Worm (Caenorhabditis elegans) whole organism, L4/young adult: ENCODE results near the gene Y69A2AR.1.
"Not testable (repeated sequence)": the region's sequence is repeated elsewhere in the genome, so short reads cannot be mapped to it uniquely, and the experiment has no call there.

ENCODE experiments used
- W03F9.2 ChIP-seq: fragments of 150-350 bp; optimal IDR thresholded peaks from 2 replicates; lab custom pipeline; 2014; ENCODE audit warnings: missing biosample characterization, missing genetic modification characterization
- dao-5 ChIP-seq: sonication (generic microtip); optimal IDR thresholded peaks from 2 replicates; lab custom pipeline; 2016; ENCODE audit warnings: missing genotype, missing genetic modification characterization, moderate library complexity, missing compliant biosample characterization
- him-1 ChIP-seq: sonication (generic microtip); optimal IDR thresholded peaks from 2 replicates; lab custom pipeline; 2016; ENCODE audit warnings: missing genotype, missing genetic modification reagents, missing genetic modification characterization, missing compliant biosample characterization

Gene Y69A2AR.1

DNA sequence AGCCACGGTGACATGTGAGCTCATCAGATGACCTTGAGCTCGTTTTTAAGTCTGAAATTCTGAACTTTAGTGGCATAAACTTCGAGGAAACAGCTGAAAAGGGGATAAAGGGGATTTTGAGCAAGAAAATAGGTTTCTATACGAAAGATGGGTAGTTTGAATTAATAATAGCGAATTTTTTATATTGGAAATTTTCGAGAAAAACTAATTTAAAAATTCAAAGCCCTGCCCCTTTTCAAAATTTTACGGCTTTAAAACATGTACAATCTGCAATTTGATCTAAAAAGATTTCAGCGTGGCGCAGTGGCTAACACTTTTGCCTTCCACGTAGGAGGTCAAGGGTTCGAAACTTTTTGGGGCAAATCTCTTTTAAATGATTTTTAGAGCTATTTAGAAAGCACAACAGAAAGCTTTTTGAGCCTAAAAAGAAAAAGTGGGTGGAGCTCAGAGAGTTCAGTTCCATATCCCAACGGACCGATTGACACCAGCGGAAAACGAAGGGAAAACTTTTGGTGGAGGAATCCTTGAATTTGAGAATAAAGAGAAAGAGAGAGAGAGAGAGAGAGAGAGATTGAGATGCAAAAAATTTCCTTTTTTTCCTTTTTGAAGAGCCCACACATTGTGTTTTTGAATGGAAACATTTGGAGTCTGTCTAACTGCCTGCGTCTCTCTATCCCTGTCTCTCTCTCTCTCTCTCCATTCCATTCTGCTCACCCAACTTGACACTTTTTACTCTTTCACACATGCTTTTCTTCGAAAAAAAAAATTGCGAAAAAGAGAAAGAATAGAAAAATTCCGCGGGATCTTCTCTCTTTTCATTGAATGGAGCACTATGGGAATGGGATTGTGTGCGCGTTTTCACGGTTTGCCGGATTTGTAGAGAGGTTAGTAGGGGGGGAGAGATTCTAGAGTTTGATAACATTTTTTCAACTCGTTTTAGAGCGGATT is 2.6 kb upstream of the Y69A2AR.1 start, which contains the start of gene Y69A2AR.31:
TSS of gene Y69A2AR.31 (minus strand) at position 51 of the 948 bp plus-strand sequence.
- TF ChIP-seq W03F9.2 (tag; lab: Kevin White, UChicago) (no peak), him-1 (tag; lab: Kevin White, UChicago) (no peak), dao-5 (tag; lab: Kevin White, UChicago) (no peak)

DNA sequence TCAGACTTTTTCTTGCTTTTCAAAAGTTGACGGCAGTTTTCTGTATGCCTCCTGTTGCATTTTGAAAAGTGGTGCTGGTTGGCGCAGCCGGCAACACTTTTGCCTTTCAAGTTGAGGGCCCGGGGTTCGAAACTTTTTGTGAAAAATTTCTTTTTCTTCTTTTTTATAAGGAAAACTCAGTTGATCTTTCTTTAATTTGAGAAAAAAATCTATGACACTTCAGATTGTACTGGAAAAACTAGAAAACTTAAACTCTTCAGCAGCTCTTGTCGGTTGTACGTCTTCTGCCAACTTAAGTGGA is 2.0 kb upstream of the Y69A2AR.1 start:
- TF ChIP-seq W03F9.2 (tag; lab: Kevin White, UChicago) (no peak), dao-5 (tag; lab: Kevin White, UChicago) (peak; percentile 29), him-1 (tag; lab: Kevin White, UChicago) (no peak)

DNA sequence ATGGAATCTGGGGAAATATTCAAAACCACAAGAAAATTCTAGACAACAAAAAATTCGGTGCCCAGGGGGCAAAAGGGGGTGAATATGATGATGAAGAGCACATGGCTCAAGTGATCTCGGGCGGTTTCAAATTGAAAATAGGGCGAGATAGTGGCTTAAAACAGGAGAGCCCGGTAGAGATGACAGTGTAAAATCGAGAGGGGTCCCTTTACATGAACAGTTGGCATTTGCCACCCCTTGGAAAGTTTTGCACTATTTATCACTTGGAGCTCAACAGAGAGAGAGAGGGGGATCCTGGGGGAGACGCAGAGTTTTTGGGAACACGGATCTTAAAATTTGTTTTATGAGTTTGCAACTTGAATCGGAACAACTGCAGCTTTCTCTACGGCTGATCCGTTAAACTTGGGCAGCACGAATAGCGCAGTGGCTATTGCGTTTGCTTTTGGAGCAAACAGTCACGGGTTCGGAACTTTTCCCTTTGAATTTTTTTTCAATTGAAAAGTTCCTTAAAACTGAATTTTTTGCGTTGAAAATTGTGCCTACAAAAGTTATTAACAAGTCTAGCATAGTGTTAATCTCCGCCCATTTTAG is 1.4 kb upstream of the Y69A2AR.1 start:
- TF ChIP-seq W03F9.2 (tag; lab: Kevin White, UChicago) (no peak), him-1 (tag; lab: Kevin White, UChicago) (no peak), dao-5 (tag; lab: Kevin White, UChicago) (no peak)

DNA sequence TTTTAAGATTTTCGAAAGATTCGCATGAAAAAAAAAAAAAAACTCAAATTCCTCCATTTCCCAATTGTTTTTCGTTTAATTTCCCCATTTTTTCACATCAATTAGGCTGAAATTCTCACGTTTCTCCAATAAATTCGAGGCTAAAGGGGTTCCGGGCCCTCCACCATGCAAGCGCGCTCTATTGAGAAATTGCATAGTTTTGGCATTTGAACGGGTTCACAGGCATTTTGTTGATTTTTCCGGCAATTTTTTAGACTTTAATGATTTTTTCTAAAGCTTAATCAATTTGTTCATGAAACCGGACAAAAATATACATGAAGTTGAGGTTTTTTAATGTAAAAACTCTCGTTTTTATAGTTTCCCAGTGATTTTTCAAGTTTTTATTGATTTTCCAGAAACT is 723 bp upstream of the Y69A2AR.1 start:
- TF ChIP-seq him-1 (tag; lab: Kevin White, UChicago) (no peak), dao-5 (tag; lab: Kevin White, UChicago) (no peak), W03F9.2 (tag; lab: Kevin White, UChicago) (no peak)

DNA sequence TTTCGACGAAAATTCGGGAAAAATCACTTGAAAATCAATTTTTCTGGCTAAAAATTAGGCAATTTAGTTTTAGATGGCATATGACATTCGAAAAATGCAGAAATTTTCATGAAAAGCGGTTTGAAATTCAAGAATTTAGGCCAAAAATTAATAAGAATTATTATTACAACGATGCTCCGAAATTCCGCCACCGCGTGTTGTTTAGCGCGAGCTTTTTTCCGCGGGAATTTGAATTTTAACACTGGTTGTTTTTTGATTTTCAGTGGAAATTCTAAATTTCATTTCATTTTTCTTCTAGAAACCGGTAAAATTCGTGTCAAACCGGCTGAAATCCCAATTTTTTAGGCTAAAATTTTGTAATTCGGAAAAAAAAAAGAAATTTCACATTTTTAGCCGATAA is 3.8 kb downstream of the Y69A2AR.1 start:
- TF ChIP-seq him-1 (tag; lab: Kevin White, UChicago) (no peak), W03F9.2 (tag; lab: Kevin White, UChicago) (no peak), dao-5 (tag; lab: Kevin White, UChicago) (no peak)

DNA sequence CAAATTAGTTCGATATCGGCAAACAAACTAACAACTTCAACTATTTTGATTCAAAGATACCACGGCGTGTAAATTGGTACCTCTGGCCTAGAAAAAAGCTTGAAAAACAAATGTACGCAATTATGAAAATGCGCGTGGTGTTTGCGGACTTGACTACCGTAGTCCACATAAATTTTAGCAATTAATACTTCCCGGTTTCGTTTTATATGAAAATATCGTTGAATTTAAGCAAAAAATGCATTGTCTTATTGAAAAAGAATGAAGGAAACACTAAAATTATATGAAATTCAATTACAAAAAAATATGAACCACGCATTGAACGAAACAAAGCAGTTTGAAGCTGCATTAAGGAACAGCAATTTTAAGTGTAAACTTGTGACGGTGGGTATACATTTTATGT is 8.1 kb downstream of the Y69A2AR.1 start, which contains the start of gene gpx-4:
TSS of gene gpx-4 (minus strand) at position 101 of the 400 bp plus-strand sequence.
- TF ChIP-seq him-1, dao-5, W03F9.2 (tag; lab: Kevin White, UChicago): not testable (repeated sequence)

DNA sequence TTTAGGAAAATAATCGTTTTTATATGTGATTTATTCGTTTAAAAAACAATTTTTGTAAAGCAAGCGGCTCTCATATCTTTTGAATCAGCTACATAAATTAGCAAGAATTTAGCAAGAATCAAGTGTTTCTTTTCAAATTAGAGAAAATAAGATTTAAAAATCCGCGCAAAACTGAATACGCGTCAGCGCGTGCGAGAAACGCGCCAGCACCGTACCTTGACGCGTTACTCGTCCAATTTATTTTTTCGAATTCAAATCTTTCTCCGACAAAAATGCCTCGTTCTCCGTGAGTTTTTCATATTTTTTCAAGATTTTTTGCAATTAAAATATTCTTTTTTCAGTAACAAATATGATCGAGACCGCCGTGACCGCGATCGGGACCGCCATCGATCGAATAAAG is 9.4 kb downstream of the Y69A2AR.1 start, which contains the start of gene Y94H6A.3:
TSS of gene Y94H6A.3 (plus strand) at position 232 of the 400 bp plus-strand sequence.
- TF ChIP-seq W03F9.2 (tag; lab: Kevin White, UChicago): peak; percentile 75
- no peak for TF ChIP-seq dao-5 (tag; lab: Kevin White, UChicago)

DNA sequence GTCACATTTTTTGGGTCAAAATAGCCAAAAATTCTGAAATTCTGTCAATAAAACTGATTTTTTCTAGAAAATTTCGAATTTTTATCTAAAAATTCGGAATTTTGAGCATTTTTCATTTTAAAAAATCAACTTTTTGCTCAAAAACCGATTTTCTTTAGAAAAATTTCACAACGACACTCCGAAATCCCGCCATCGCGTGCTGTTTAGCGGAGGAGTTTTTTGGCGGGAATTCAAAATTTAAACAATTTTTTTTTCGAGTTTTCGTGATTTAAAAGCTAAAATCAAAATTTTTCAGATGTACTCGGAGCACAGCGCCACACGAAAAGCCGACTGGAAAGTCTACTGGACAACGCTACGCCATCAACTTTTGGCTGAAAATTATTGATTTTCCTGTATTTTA is 10.8 kb downstream of the Y69A2AR.1 start:
- TF ChIP-seq dao-5 (tag; lab: Kevin White, UChicago) (no peak), him-1 (tag; lab: Kevin White, UChicago) (no peak), W03F9.2 (tag; lab: Kevin White, UChicago) (no peak)

DNA sequence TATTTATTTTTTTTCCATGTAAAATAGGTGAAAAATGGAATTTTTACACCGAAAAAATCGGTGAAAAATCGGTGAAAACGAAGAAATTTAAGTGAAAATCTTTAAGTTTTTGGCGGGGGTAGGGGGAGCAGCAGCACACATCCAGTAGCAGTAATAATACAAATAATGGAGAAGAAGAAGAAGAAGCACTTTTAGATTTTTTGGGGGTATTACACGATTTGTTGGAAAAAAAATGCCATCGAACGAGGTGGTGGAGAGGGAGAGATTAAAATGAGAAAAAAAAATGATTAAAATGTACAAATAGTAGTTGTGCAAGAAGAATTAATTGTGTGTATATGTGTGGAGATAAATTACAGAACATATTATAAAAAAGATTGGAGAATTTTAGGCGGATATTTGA is 11.3 kb downstream of the Y69A2AR.1 start:
- TF ChIP-seq W03F9.2 (tag; lab: Kevin White, UChicago) (no peak), dao-5 (tag; lab: Kevin White, UChicago) (no peak), him-1 (tag; lab: Kevin White, UChicago) (no peak)

DNA sequence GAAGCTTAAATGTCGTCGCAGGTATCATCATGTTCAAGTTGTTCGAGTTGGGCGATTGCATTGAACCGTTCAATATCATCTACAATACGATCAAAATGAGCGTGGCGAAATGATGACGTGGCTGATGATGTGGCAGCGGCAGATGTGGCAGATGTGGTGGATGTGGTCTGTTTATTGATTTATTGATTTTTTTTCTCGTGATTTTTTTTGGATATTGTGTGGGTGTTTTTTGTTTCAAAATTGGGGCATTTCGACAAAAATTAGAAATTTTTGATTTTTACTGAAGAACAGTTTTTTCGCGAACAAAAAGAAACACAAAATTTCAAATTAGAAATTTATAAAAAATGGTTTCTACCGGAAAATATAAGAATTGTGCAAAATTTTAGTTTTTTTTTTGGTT is 13.4 kb downstream of the Y69A2AR.1 start:
- no peak for TF ChIP-seq him-1 (tag; lab: Kevin White, UChicago)
- no peak for TF ChIP-seq dao-5 (tag; lab: Kevin White, UChicago)
- TF ChIP-seq W03F9.2 (tag; lab: Kevin White, UChicago): no peak

DNA sequence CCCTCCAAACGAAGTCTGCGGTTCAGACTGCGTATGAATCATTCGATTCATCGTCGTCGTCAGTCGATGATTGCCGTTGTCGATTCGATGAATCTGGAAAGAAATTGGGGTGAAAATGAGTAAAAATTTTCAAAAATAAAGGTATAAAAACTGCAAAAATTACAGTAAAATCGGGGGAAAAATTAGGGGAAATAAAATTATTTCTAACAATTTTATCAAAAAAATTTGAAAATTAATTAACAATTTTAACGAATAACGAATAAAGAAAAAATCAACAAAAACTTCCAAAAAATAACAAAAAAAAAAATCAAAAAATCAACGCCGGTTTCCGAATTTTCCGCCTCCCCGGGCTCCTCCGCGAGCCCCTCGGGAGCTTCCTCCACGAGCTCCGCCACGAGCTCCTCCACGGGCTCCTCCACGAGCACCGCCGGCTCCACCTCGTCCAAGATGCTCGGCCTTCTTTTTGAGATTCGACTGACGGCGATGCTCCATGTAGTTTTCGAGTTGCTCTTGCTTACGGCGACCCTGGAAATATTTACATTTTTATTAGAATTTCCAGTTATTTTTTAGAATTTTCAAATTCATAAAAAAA is 22.0 kb downstream of the Y69A2AR.1 start, which contains the start of gene egrh-3:
TSS of gene egrh-3 (minus strand) at position 51 of the 592 bp plus-strand sequence.
- TF ChIP-seq him-1 (tag; lab: Kevin White, UChicago): no peak
- TF ChIP-seq W03F9.2 (tag; lab: Kevin White, UChicago): no peak
- no peak for TF ChIP-seq dao-5 (tag; lab: Kevin White, UChicago)

DNA sequence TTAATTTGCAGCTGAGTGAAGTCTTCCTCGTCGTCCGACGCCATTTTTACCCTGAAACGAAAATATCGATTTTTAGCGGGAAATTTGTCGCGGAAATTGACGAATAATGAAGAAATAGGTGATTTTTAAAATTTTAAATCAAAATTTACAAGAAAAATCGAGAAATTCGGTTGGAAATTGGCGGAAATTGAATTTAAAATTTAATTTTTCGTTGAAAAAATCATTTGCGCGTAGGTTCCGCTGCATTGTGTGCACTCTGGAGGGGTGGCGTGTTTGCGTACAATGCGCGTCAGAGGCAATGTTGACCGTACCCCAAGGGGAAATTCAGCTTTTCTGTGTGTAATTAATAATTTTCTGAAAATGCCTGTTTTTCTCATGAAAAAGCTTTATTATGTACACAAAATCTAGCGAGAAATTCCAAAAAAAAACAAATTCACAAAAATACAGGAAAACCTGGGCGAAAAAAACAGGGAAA is 37.1 kb downstream of the Y69A2AR.1 start, which contains the start of gene Y94H6A.5:
TSS of gene Y94H6A.5 (minus strand) at position 51 of the 475 bp plus-strand sequence.
- TF ChIP-seq W03F9.2 (tag; lab: Kevin White, UChicago) (peak; percentile 20), dao-5 (tag; lab: Kevin White, UChicago) (no peak), him-1 (tag; lab: Kevin White, UChicago) (peak; percentile 63)

DNA sequence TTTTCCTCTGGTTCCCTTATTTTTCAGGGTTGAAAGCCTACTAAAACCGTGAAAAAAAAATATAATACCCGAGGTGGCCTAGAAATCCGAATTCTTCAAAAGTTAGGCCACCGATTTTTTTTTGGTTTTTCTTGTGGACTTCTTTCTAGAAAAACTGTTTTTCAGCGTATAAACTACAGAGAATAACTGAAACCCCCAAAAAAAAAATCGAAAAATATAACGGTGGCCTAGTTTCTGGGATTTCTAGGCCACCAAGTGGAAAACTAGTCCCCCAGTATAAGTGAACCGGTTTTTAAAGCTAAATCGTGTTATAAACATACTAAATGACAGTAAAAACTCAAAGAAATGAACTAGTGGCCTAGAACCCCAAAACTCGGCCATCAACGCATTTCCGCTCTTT is 38.8 kb downstream of the Y69A2AR.1 start:
- TF ChIP-seq dao-5 (tag; lab: Kevin White, UChicago) (no peak), him-1 (tag; lab: Kevin White, UChicago) (no peak), W03F9.2 (tag; lab: Kevin White, UChicago) (no peak)
